Worm (Caenorhabditis elegans): ENCODE data around the gene C34B4.3.
A peak's percentile ranks its signal among the peaks of the same experiment; 100 is the strongest.

C34B4.3 gene

ce11 chrV:13105840-13106429, 35.0 kb upstream of the C34B4.3 start:
- TF ChIP-seq fos-1 (tag; optimal IDR thresholded peaks at IDR 0.05): peak; percentile 3
- no peak for TF ChIP-seq zag-1 (tag; optimal IDR thresholded peaks at IDR 0.05)
- peak; percentile 67 for TF ChIP-seq unc-55 (GFP tag; optimal IDR thresholded peaks at IDR 0.05)

- TF ChIP-seq lsy-2 (tag; optimal IDR thresholded peaks at IDR 0.05): no peak
- TF ChIP-seq ama-1 (optimal IDR thresholded peaks at IDR 0.05): no peak
- TF ChIP-seq lin-11 (tag; optimal IDR thresholded peaks at IDR 0.05): no peak
- TF ChIP-seq lin-13 (GFP tag; optimal IDR thresholded peaks at IDR 0.05): no peak
- TF ChIP-seq nhr-11 (tag; optimal IDR thresholded peaks at IDR 0.05): no peak
- no peak for TF ChIP-seq ZK546.5 (tag; optimal IDR thresholded peaks at IDR 0.05)
- TF ChIP-seq nhr-25 (tag; optimal IDR thresholded peaks at IDR 0.05): no peak
- no peak for TF ChIP-seq alr-1 (tag; optimal IDR thresholded peaks at IDR 0.05)
- no peak for TF ChIP-seq peb-1 (tag; optimal IDR thresholded peaks at IDR 0.05)
- TF ChIP-seq ztf-11 (tag; optimal IDR thresholded peaks at IDR 0.05): no peak
- no peak for TF ChIP-seq ceh-16 (tag; optimal IDR thresholded peaks at IDR 0.05)
- TF ChIP-seq snpc-4 (tag; optimal IDR thresholded peaks at IDR 0.05): no peak
- TF ChIP-seq egl-27 (tag; optimal IDR thresholded peaks at IDR 0.05): no peak
- no peak for TF ChIP-seq nhr-129 (tag; optimal IDR thresholded peaks at IDR 0.05)
- TF ChIP-seq ztf-4 (tag; optimal IDR thresholded peaks at IDR 0.05): no peak
- TF ChIP-seq zag-1 (tag; optimal IDR thresholded peaks at IDR 0.05): no peak
- no peak for TF ChIP-seq crh-2 (tag; optimal IDR thresholded peaks at IDR 0.05)
- TF ChIP-seq unc-39 (tag; optimal IDR thresholded peaks at IDR 0.05): no peak
- no peak for TF ChIP-seq mbf-1 (tag; optimal IDR thresholded peaks at IDR 0.05)
- TF ChIP-seq nhr-237 (tag; optimal IDR thresholded peaks at IDR 0.05): no peak
These were observed 24.7 kb upstream of the C34B4.3 start, which contains the start of gene C34B4.5 for ce11 chrV:13095654-13096053. Gene C34B4.5, plus strand, starts transcription at chrV:13095954.

- no peak for TF ChIP-seq C34F6.9 (tag; optimal IDR thresholded peaks at IDR 0.05)
- no peak for TF ChIP-seq lin-11 (tag; optimal IDR thresholded peaks at IDR 0.05)
- no peak for TF ChIP-seq sma-3 (GFP tag; optimal IDR thresholded peaks at IDR 0.05)
- TF ChIP-seq unc-39 (tag; optimal IDR thresholded peaks at IDR 0.05): no peak
- TF ChIP-seq ztf-1 (GFP tag; conservative IDR thresholded peaks at IDR 0.05): no peak
These were observed 21.4 kb upstream of the C34B4.3 start, which contains the start of gene lurp-4 for ce11 chrV:13092349-13092748. Gene lurp-4, plus strand, starts transcription at chrV:13092649.

- TF ChIP-seq sma-9 (GFP tag; optimal IDR thresholded peaks at IDR 0.05) (peak; percentile 29), sma-9 (tag; optimal IDR thresholded peaks at IDR 0.05) (no peak), lin-13 (GFP tag; optimal IDR thresholded peaks at IDR 0.05) (peak; percentile 9), nhr-25 (tag; optimal IDR thresholded peaks at IDR 0.05) (peak; percentile 23), Y55F3AM.14 (GFP tag; optimal IDR thresholded peaks at IDR 0.05) (peak; percentile 31), lsy-2 (tag; optimal IDR thresholded peaks at IDR 0.05) (peak in 1 of 2 experiments; percentile 6), gmeb-1 (tag; optimal IDR thresholded peaks at IDR 0.05) (no peak), sma-3 (GFP tag; optimal IDR thresholded peaks at IDR 0.05) (no peak)
These were observed 19.3 kb upstream of the C34B4.3 start, which contains the start of gene C34B4.4 for ce11 chrV:13090130-13090770. Gene C34B4.4, plus strand, starts transcription at chrV:13090405.

- no peak for TF ChIP-seq crh-2 (tag; optimal IDR thresholded peaks at IDR 0.05)
- TF ChIP-seq ZK546.5 (tag; optimal IDR thresholded peaks at IDR 0.05): no peak
These were observed 17.5 kb upstream of the C34B4.3 start for ce11 chrV:13088485-13088884.

ce11 chrV:13085917-13086552, 15.1 kb upstream of the C34B4.3 start:
- TF ChIP-seq ztf-11 (tag; optimal IDR thresholded peaks at IDR 0.05) (no peak), sma-9 (GFP tag; optimal IDR thresholded peaks at IDR 0.05) (peak; percentile 93), sma-9 (tag; optimal IDR thresholded peaks at IDR 0.05) (no peak), lin-13 (GFP tag; optimal IDR thresholded peaks at IDR 0.05) (peak; percentile 73), unc-39 (tag; optimal IDR thresholded peaks at IDR 0.05) (peak; percentile 45), lsy-2 (tag; optimal IDR thresholded peaks at IDR 0.05) (peak; percentile 32 to 66), zag-1 (tag; optimal IDR thresholded peaks at IDR 0.05) (peak; percentile 59), sma-3 (GFP tag; optimal IDR thresholded peaks at IDR 0.05) (peak; percentile 51), Y55F3AM.14 (GFP tag; optimal IDR thresholded peaks at IDR 0.05) (no peak), unc-62 (GFP tag; optimal IDR thresholded peaks at IDR 0.05) (peak; percentile 30), ceh-82 (tag; optimal IDR thresholded peaks at IDR 0.05) (peak; percentile 2), ztf-4 (tag; optimal IDR thresholded peaks at IDR 0.05) (peak; percentile 75), ztf-1 (GFP tag; conservative IDR thresholded peaks at IDR 0.05) (no peak), lin-39 (tag; optimal IDR thresholded peaks at IDR 0.05) (peak; percentile 55), unc-55 (GFP tag; optimal IDR thresholded peaks at IDR 0.05) (peak; percentile 77), egl-27 (tag; optimal IDR thresholded peaks at IDR 0.05) (peak; percentile 64), nhr-237 (tag; optimal IDR thresholded peaks at IDR 0.05) (no peak), nhr-10 (tag; optimal IDR thresholded peaks at IDR 0.05) (no peak), snpc-4 (tag; optimal IDR thresholded peaks at IDR 0.05) (peak; percentile 47), ama-1 (optimal IDR thresholded peaks at IDR 0.05) (peak; percentile 60), lin-11 (tag; optimal IDR thresholded peaks at IDR 0.05) (peak; percentile 34), nhr-129 (tag; optimal IDR thresholded peaks at IDR 0.05) (peak; percentile 82), F13H6.1 (tag; optimal IDR thresholded peaks at IDR 0.05) (peak; percentile 91), nhr-25 (tag; optimal IDR thresholded peaks at IDR 0.05) (peak; percentile 57), crh-2 (tag; optimal IDR thresholded peaks at IDR 0.05) (peak; percentile 88), mdl-1 (tag; optimal IDR thresholded peaks at IDR 0.05) (peak; percentile 13 to 26), ceh-16 (tag; optimal IDR thresholded peaks at IDR 0.05) (peak; percentile 61), nhr-77 (tag; optimal IDR thresholded peaks at IDR 0.05) (no peak)

Data from whole organism, L2 larva.